Fruit fly (Drosophila melanogaster) whole organism, prepupa: Measurements from ENCODE around the gene Osi8.

Source experiments
- CG11762 ChIP-seq: fragments of 200-800 bp; sonication (Bioruptor generic); optimal IDR thresholded peaks from 3 replicates; lab custom pipeline; 2016; ENCODE audit warnings: missing biosample characterization, missing genetic modification characterization; ENCODE audit not compliant: insufficient read depth
- CG16779 ChIP-seq: fragments of 200-800 bp; sonication (Bioruptor generic); optimal IDR thresholded peaks from 3 replicates; lab custom pipeline; 2017; ENCODE audit warnings: missing biosample characterization, mild to moderate bottlenecking, missing genetic modification characterization
- Hr4 ChIP-seq: fragments of 200-800 bp; sonication (Bioruptor generic); optimal IDR thresholded peaks from 3 replicates; lab custom pipeline; 2016; ENCODE audit warnings: missing biosample characterization, missing genetic modification characterization
- Lpt ChIP-seq: fragments of 200-800 bp; sonication (Bioruptor generic); optimal IDR thresholded peaks from 3 replicates; lab custom pipeline; 2016; ENCODE audit warnings: missing biosample characterization, missing genetic modification characterization
- OdsH ChIP-seq: fragments of 200-800 bp; sonication (Bioruptor generic); optimal IDR thresholded peaks from 3 replicates; lab custom pipeline; 2016; ENCODE audit warnings: missing biosample characterization, missing genetic modification characterization
- Sox102F ChIP-seq: fragments of 200-800 bp; sonication (Bioruptor generic); optimal IDR thresholded peaks from 2 replicates; lab custom pipeline; 2016; ENCODE audit warnings: missing biosample characterization, mild to moderate bottlenecking, missing genetic modification characterization
- Sox14 ChIP-seq: fragments of 200-800 bp; sonication (Bioruptor generic); optimal IDR thresholded peaks from 3 replicates; lab custom pipeline; 2016; ENCODE audit warnings: missing biosample characterization, missing genetic modification characterization
- eg ChIP-seq: fragments of 200-800 bp; sonication (Bioruptor generic); IDR thresholded peaks from 3 replicates; pipeline ENCODE4 v1.3.6; 2022; ENCODE audit warnings: missing biosample characterization, missing genetic modification characterization

DNA sequence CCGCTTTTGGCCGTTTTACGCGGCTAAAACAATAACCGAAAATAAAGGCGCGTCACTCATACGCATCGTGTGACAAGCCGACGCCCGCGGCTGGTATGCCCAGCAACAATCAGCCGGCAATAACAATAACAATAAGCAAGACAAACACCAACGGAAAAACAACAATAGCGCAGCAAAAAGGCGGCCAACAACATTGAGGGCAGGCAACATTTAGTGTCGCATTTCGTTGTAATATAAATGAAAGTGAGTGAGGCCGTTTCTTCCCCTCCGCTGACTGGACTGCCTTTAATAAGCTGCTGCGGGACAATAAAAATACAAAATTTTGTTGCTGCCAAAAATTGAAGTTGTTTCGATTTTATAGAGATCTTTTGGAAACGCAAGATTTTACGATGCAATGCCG, 42.2 kb downstream of the Osi8 start:
- TF ChIP-seq eg = no peak
- TF ChIP-seq OdsH (GFP tag; lab: Kevin White, UChicago) = no peak
- TF ChIP-seq CG16779 (tag; lab: Kevin White, UChicago) = no peak
- no peak for TF ChIP-seq CG11762 (GFP tag; lab: Kevin White, UChicago)
- no peak for TF ChIP-seq Hr4
- no peak for TF ChIP-seq Sox14
- no peak for TF ChIP-seq Sox102F (GFP tag; lab: Kevin White, UChicago)
- no peak for TF ChIP-seq Lpt (GFP tag; lab: Kevin White, UChicago)
